Fruit fly (Drosophila melanogaster) whole organism, larva: ENCODE results near the gene 140up.

Source experiments
- noc ChIP-seq: fragments of 200-800 bp; sonication (Bioruptor generic); optimal IDR thresholded peaks from 3 replicates; lab custom pipeline; 2019; ENCODE audit warnings: missing biosample characterization, mild to moderate bottlenecking, missing genetic modification characterization, moderate library complexity

The 140up gene

dm6 chr3R:14125479-14126121 is at the start of gene 140up, which contains the start of gene Polr2B:
TSS of gene 140up (minus strand) at chr3R:14125548.
TSS of gene Polr2B (plus strand) at chr3R:14125791.
- TF ChIP-seq noc (tag; lab: Kevin White, UChicago), result peak; percentile 93

DNA sequence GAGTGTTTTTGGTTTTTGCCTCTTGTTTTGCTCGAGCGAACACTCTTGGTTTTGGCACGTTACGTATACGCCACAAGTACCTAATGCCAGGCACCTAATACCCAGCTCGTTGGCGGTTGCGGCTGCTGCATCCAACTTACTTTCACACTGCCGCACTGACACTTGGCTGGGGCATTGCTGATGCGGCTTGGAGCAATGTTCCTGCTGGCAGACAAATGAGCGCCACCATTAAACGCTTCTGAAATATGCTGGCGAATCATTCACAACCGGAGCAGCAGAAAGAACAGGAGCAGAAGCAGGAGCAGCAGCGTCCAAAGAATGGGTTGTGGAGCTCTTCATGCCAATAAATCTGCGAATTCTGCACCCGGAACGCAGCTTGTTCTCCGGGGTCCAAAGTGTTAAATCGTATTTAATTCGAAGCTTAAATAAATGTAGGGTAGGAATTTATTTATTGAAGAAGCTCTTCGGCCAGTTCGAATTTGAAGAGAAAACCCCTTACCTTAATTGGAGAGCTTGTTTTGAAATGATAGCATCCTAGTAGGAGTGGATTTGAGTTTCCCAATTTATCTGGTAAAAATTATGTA is 36.9 kb upstream of the 140up start, which contains the start of gene CG3199:
CG3199 (plus strand) TSS at position 534 of the 584 bp plus-strand sequence.
- TF ChIP-seq noc (tag; lab: Kevin White, UChicago), result no peak

DNA sequence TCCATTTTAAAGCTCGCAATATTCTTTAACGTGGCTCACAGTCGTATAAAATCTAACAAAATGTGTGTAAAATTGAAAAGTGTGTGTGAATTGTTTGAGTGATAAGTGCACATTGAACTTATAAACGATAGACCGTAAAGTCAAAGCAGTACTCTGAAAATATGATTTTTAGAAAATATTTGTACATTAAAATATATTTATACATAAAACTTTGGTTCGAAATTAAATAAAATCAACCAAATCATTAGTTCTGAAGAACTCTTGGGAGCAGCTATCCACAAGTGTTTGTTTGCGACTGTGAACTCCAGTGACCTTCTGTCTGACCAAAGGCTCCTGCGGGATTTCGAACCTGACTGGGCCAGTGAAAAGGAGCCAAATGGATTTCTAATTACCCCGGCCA is 34.8 kb upstream of the 140up start, which contains the start of gene CG31327:
CG31327 (minus strand) TSS at position 101 of the 400 bp plus-strand sequence.
- no peak for TF ChIP-seq noc (tag; lab: Kevin White, UChicago)

DNA sequence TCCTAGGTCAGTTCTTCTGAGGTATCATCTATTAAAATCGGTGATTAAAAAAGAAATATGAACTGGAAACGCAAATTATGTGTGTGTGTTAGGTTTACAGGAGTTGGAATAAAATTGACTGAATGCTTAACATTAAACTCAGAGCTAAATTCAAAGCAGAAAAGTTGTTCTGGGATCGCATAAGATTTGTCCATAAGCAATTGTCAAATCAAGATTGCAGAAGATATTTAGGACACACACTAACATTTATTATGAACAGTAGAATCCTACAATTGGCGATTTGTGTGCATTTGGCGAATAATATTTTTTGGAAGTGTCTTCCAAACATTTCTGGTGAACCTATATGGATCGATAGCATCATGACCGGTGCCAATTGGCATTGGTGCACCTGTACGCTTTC is 32.0 kb upstream of the 140up start, which contains the start of gene CG31533:
CG31533 (minus strand) TSS at position 101 of the 400 bp plus-strand sequence.
- TF ChIP-seq noc (tag; lab: Kevin White, UChicago), result no peak

dm6 chr3R:14154341-14154740 is 29.0 kb upstream of the 140up start, which contains the start of gene CG44215:
TSS of gene CG44215 (minus strand) at chr3R:14154441.
- no peak for TF ChIP-seq noc (tag; lab: Kevin White, UChicago)

dm6 chr3R:14153729-14154128 is 28.4 kb upstream of the 140up start, which contains the start of gene Recs1:
TSS of gene Recs1 (minus strand) at chr3R:14153829.
- no peak for TF ChIP-seq noc (tag; lab: Kevin White, UChicago)

dm6 chr3R:14152550-14152949 is 27.2 kb upstream of the 140up start, which contains the start of gene CG42500:
TSS of gene CG42500 (minus strand) at chr3R:14152650.
- TF ChIP-seq noc (tag; lab: Kevin White, UChicago), result no peak

DNA sequence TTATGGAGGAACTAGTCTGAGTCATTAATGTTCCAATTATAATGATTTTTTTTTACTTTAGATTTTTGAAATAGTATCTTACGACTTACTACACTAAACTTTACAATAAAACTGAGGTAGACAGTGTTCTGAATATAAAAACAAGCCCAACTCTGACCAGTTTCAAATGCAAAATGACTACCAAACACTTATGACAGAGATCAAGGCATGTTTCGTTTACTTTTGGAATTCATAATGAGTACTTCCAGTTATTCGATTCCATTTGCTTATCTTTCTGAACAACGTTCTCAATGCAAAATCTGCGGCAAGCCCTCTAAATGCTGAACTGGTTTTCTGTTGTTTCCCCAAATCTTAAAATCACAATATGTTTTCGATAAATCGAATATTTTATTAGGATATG is 26.5 kb upstream of the 140up start, which contains the start of gene CG14355:
CG14355 (minus strand) TSS at position 101 of the 400 bp plus-strand sequence.
- TF ChIP-seq noc (tag; lab: Kevin White, UChicago), result no peak

DNA sequence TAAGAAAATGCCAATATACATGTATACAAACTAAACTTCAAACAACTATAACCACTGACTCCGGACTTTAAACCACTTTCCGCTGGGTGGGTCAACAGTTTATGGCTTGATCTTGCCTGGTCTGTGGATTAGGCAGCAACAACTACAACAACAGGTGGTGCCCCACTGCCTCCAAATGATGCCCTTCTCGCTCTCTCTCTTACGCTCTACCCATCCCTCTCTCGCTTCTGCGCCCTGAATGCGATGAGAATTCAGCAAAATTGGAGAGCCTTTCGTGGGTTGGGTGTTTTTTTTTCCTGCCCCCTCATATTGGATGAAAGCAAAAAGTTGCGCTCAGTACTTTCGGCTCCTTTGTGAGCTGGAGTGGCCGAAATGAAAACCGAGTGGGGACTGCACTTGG is 15.6 kb upstream of the 140up start:
- TF ChIP-seq noc (tag; lab: Kevin White, UChicago), result no peak

dm6 chr3R:14131972-14132371 is 6.6 kb upstream of the 140up start, which contains the start of gene CG14356:
TSS of gene CG14356 (minus strand) at chr3R:14132072.
- no peak for TF ChIP-seq noc (tag; lab: Kevin White, UChicago)

dm6 chr3R:14122347-14122812 is 3.0 kb downstream of the 140up start, which contains the start of the genes Abi and twf:
TSS of gene Abi (minus strand) at chr3R:14122420.
TSS of gene twf (plus strand) at chr3R:14122654.
- no peak for TF ChIP-seq noc (tag; lab: Kevin White, UChicago)

DNA sequence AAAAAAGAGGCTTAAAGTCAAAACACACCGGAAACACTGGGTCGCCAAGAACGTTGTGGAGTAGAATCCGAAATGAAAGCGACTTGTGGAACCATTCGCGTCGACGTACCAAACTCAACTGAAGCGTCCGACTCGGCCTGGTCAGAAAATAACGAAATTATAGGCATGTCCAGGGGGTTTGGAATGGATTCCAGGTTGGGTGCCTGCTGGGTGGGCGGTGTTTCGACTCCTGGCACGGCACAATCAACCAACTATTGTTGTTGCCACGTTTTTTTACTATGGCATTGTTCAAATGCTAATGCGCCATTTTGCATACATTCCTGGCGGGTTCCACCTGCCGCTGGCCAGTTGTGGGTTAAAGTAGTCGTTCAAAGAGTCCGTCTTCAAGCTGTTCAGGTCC is 7.0 kb downstream of the 140up start, which contains the start of gene Kif19A:
Kif19A (minus strand) TSS at position 101 of the 400 bp plus-strand sequence.
- TF ChIP-seq noc (tag; lab: Kevin White, UChicago), result no peak

dm6 chr3R:14116088-14116487 is 9.3 kb downstream of the 140up start:
- TF ChIP-seq noc (tag; lab: Kevin White, UChicago), result no peak

DNA sequence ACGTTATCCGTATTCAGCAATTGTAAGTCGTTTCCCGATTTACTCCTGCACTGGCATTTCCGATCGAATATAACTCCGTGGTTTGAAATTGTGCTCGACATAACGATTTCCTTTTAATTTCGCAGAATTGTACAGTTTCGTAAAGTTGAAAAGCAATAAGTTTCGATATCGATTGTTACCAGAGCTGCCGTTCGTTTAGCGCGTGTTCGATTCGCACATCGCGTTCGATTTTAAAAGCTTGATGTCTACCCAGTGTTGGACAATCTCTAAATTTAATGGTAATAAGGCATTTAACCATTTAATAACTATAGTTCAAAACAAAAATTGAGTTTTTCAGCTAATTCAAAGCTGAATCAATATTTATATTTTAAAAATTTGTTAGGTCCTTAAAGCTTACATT is 13.3 kb downstream of the 140up start, which contains the start of gene CG14357:
CG14357 (minus strand) TSS at position 101 of the 400 bp plus-strand sequence.
- no peak for TF ChIP-seq noc (tag; lab: Kevin White, UChicago)

dm6 chr3R:14109145-14109544 is 16.2 kb downstream of the 140up start, which contains the start of gene Or88a:
TSS of gene Or88a (plus strand) at chr3R:14109445.
- no peak for TF ChIP-seq noc (tag; lab: Kevin White, UChicago)
